Fruit fly (Drosophila melanogaster) whole organism, adult: ENCODE results near the gene Acp95EF.

ENCODE experiments used
- CG11617 ChIP-seq: fragments of 200-800 bp; sonication (Bioruptor generic); optimal IDR thresholded peaks from 2 replicates; lab custom pipeline; 2017; ENCODE audit warnings: mild to moderate bottlenecking, missing biosample characterization, missing genetic modification reagents, missing genetic modification characterization
- CG12768 ChIP-seq: fragments of 200-800 bp; sonication (Bioruptor generic); optimal IDR thresholded peaks from 2 replicates; lab custom pipeline; 2017; ENCODE audit warnings: missing biosample characterization, missing genetic modification characterization, mild to moderate bottlenecking, moderate library complexity, missing genetic modification reagents
- CG14711 ChIP-seq: fragments of 200-800 bp; sonication (Bioruptor generic); optimal IDR thresholded peaks from 2 replicates; lab custom pipeline; 2018; ENCODE audit warnings: missing biosample characterization, mild to moderate bottlenecking, missing genetic modification characterization, moderate library complexity
- CG1620 ChIP-seq: fragments of 200-800 bp; sonication (Bioruptor generic); optimal IDR thresholded peaks from 2 replicates; lab custom pipeline; 2016; ENCODE audit warnings: missing biosample characterization, missing genetic modification characterization
- CG33017 ChIP-seq: fragments of 200-800 bp; sonication (Bioruptor generic); optimal IDR thresholded peaks from 2 replicates; lab custom pipeline; 2018; ENCODE audit warnings: missing biosample characterization, mild to moderate bottlenecking, missing genetic modification characterization, moderate library complexity
- CG5204 ChIP-seq: fragments of 200-800 bp; sonication (Bioruptor generic); optimal IDR thresholded peaks from 2 replicates; lab custom pipeline; 2016; ENCODE audit warnings: missing biosample characterization, missing genetic modification characterization
- CG7045 ChIP-seq: fragments of 200-800 bp; sonication (Bioruptor generic); optimal IDR thresholded peaks from 2 replicates; lab custom pipeline; 2017; ENCODE audit warnings: missing biosample characterization, mild to moderate bottlenecking, missing genetic modification characterization
- CG7101 ChIP-seq: fragments of 200-800 bp; sonication (Bioruptor generic); optimal IDR thresholded peaks from 2 replicates; lab custom pipeline; 2018; ENCODE audit warnings: missing biosample characterization, mild to moderate bottlenecking, missing genetic modification characterization, moderate library complexity
- Clk ChIP-seq: fragments of 200-800 bp; sonication (Bioruptor generic); optimal IDR thresholded peaks from 2 replicates; lab custom pipeline; 2017; ENCODE audit warnings: missing biosample characterization, missing genetic modification characterization
- Crg-1 ChIP-seq: fragments of 200-800 bp; sonication (Bioruptor generic); optimal IDR thresholded peaks from 2 replicates; lab custom pipeline; 2016; ENCODE audit warnings: missing biosample characterization, missing genetic modification characterization
- Hr96 ChIP-seq: fragments of 200-800 bp; sonication (Bioruptor generic); optimal IDR thresholded peaks from 2 replicates; lab custom pipeline; 2016; ENCODE audit warnings: missing biosample characterization, missing genetic modification characterization
- Mnt ChIP-seq: fragments of 200-800 bp; sonication (Bioruptor generic); optimal IDR thresholded peaks from 2 replicates; lab custom pipeline; 2016; ENCODE audit warnings: missing biosample characterization, mild to moderate bottlenecking, missing genetic modification characterization
- bab1 ChIP-seq: fragments of 200-800 bp; sonication (Bioruptor generic); optimal IDR thresholded peaks from 3 replicates; lab custom pipeline; 2019; ENCODE audit warnings: missing biosample characterization, mild to moderate bottlenecking, missing genetic modification characterization, moderate library complexity
- cic ChIP-seq: fragments of 200-800 bp; sonication (Bioruptor generic); optimal IDR thresholded peaks from 2 replicates; lab custom pipeline; 2017; ENCODE audit warnings: missing biosample characterization, mild to moderate bottlenecking, missing genetic modification characterization, moderate library complexity
- cnc ChIP-seq, 2 experiments: fragments of >200 bp; optimal IDR thresholded peaks; 2 replicates each; lab custom pipeline; 2017
- kay ChIP-seq: fragments of 200-800 bp; sonication (Bioruptor generic); peaks from one replicate; lab custom pipeline; 2016; ENCODE audit warnings: missing biosample characterization, missing genetic modification characterization, borderline replicate concordance
- ovo ChIP-seq: fragments of 200-800 bp; sonication (Bioruptor generic); optimal IDR thresholded peaks from 2 replicates; lab custom pipeline; 2016; ENCODE audit warnings: missing biosample characterization, missing genetic modification characterization
- pad ChIP-seq: fragments of 200-800 bp; sonication (Bioruptor generic); optimal IDR thresholded peaks from 3 replicates; lab custom pipeline; 2017; ENCODE audit warnings: missing biosample characterization, missing genetic modification characterization, mild to moderate bottlenecking, moderate library complexity, missing genetic modification reagents
- tj ChIP-seq: fragments of 200-800 bp; sonication (Bioruptor generic); optimal IDR thresholded peaks from 3 replicates; lab custom pipeline; 2017; ENCODE audit warnings: missing biosample characterization, mild to moderate bottlenecking, missing genetic modification characterization, moderate library complexity
- toe ChIP-seq: fragments of 200-800 bp; sonication (Bioruptor generic); optimal IDR thresholded peaks from 2 replicates; lab custom pipeline; 2016; ENCODE audit warnings: missing biosample characterization, missing genetic modification characterization

The Acp95EF gene

dm6 chr3R:24252494-24252893 is 23.7 kb downstream of the Acp95EF start, which contains the start of gene beta-PheRS:
beta-PheRS (minus strand) TSS chr3R:24252679.
- TF ChIP-seq CG33017, result no peak
- TF ChIP-seq CG11617 (GFP tag; lab: Kevin White, UChicago), result peak; percentile 40
- peak; percentile 82 for TF ChIP-seq Mnt (GFP tag; lab: Kevin White, UChicago)
- TF ChIP-seq CG12768 (GFP tag; lab: Kevin White, UChicago), result peak; percentile 27
- TF ChIP-seq cnc (optimal IDR thresholded peaks at IDR 0.05; lab: Kevin White, UChicago), result no peak
- peak; percentile 76 for TF ChIP-seq CG1620 (GFP tag; lab: Kevin White, UChicago)
- no peak for TF ChIP-seq Hr96 (GFP tag; lab: Kevin White, UChicago)
- TF ChIP-seq kay (GFP tag; lab: Kevin White, UChicago), result no peak
- peak; percentile 36 for TF ChIP-seq Clk (GFP tag; lab: Kevin White, UChicago)
- TF ChIP-seq bab1 (GFP tag; lab: Kevin White, UChicago), result peak; percentile 73
- TF ChIP-seq toe, result no peak
- TF ChIP-seq pad, result peak; percentile 57
- TF ChIP-seq CG7045 (GFP tag; lab: Kevin White, UChicago), result no peak
- TF ChIP-seq CG5204, result no peak
- TF ChIP-seq ovo (GFP tag; lab: Kevin White, UChicago), result peak; percentile 33
- peak; percentile 35 for TF ChIP-seq tj (GFP tag; lab: Kevin White, UChicago)
- peak; percentile 61 for TF ChIP-seq CG7101 (tag; lab: Kevin White, UChicago)
- TF ChIP-seq CG14711 (tag; lab: Kevin White, UChicago), result peak; percentile 76
- TF ChIP-seq cic (GFP tag; lab: Kevin White, UChicago), result peak; percentile 40
- TF ChIP-seq Crg-1 (GFP tag; lab: Kevin White, UChicago), result peak; percentile 50

DNA sequence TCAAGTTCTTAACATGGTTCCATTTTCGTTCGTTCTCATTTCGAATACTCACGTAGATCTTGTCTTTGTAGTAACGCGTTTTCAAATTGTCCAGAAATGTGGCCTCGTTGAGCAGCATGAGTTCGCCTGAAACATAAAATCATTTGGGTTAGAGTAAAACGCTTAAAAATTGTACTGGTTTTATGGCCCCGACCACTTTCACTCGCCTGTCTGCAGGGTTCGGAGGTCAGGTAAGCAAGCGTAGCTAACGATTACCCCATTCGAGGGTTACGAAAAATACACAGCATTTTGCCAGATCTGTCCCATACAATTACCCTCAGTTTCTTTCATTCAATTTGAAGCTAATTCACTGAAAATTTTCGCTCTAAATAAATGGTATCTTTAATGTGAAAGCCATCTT is 29.6 kb downstream of the Acp95EF start:
- TF ChIP-seq Hr96 (GFP tag; lab: Kevin White, UChicago), result no peak
- no peak for TF ChIP-seq CG7101 (tag; lab: Kevin White, UChicago)
- TF ChIP-seq CG5204, result no peak
- no peak for TF ChIP-seq Clk (GFP tag; lab: Kevin White, UChicago)
- TF ChIP-seq pad, result no peak
- no peak for TF ChIP-seq CG33017
- TF ChIP-seq kay (GFP tag; lab: Kevin White, UChicago), result no peak
- no peak for TF ChIP-seq CG11617 (GFP tag; lab: Kevin White, UChicago)
- TF ChIP-seq CG12768 (GFP tag; lab: Kevin White, UChicago), result no peak
- no peak for TF ChIP-seq Mnt (GFP tag; lab: Kevin White, UChicago)
- no peak for TF ChIP-seq cic (GFP tag; lab: Kevin White, UChicago)
- TF ChIP-seq ovo (GFP tag; lab: Kevin White, UChicago), result no peak
- TF ChIP-seq bab1 (GFP tag; lab: Kevin White, UChicago), result no peak
- TF ChIP-seq tj (GFP tag; lab: Kevin White, UChicago), result no peak

DNA sequence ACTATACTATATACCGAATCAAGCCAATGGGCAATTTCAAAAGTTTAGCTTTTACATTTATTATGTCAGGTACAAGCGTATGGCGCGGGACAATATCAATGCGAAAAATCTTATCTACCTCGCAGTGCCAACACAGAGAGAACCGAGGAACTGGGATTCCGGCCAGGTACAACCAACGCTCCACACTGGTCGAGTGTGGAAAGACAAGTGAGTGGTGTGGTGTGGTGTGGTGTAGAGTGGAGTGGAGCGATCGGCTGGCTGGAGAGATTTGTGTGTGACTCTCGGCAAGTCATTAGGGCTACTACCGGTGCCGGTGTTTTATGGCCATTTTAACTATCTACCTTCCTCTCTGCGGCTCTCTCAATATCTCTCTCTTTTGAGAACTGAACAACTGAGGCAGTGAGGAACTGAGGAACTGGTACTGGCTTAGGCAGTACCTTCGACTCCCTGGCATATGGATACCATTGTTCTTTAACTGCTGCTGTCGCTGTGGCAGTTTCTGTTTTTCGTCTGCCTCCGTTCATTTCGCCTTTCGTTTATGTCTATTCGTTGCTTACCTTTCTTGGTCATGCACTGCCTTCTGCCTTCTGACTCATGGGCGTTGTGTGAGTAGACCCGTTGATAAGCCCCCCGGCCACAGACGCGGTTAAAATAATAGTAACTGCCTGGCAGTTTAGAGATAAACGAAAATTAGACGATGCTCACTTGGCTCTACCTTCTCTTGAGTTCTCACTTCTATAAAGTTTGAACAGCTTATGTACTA is 30.7 kb downstream of the Acp95EF start:
- TF ChIP-seq cnc (optimal IDR thresholded peaks at IDR 0.05; lab: Kevin White, UChicago), result no peak
- TF ChIP-seq kay (GFP tag; lab: Kevin White, UChicago), result peak; percentile 84
- TF ChIP-seq tj (GFP tag; lab: Kevin White, UChicago), result peak; percentile 74
- peak; percentile 94 for TF ChIP-seq bab1 (GFP tag; lab: Kevin White, UChicago)
- TF ChIP-seq CG14711 (tag; lab: Kevin White, UChicago), result peak; percentile 93
- TF ChIP-seq CG5204, result peak; percentile 91
- peak; percentile 69 for TF ChIP-seq Mnt (GFP tag; lab: Kevin White, UChicago)
- TF ChIP-seq toe, result peak; percentile 83
- peak; percentile 80 for TF ChIP-seq Crg-1 (GFP tag; lab: Kevin White, UChicago)
- TF ChIP-seq CG12768 (GFP tag; lab: Kevin White, UChicago), result peak; percentile 95
- TF ChIP-seq Hr96 (GFP tag; lab: Kevin White, UChicago), result peak; percentile 91
- peak; percentile 62 for TF ChIP-seq CG1620 (GFP tag; lab: Kevin White, UChicago)
- TF ChIP-seq pad, result no peak
- TF ChIP-seq CG11617 (GFP tag; lab: Kevin White, UChicago), result peak; percentile 89
- peak; percentile 55 for TF ChIP-seq cic (GFP tag; lab: Kevin White, UChicago)
- peak; percentile 94 for TF ChIP-seq Clk (GFP tag; lab: Kevin White, UChicago)
- TF ChIP-seq CG33017, result peak; percentile 97
- peak; percentile 53 for TF ChIP-seq ovo (GFP tag; lab: Kevin White, UChicago)
- TF ChIP-seq CG7045 (GFP tag; lab: Kevin White, UChicago), result peak; percentile 94
- peak; percentile 97 for TF ChIP-seq CG7101 (tag; lab: Kevin White, UChicago)

- peak; percentile 4 for TF ChIP-seq Crg-1 (GFP tag; lab: Kevin White, UChicago)
- TF ChIP-seq Clk (GFP tag; lab: Kevin White, UChicago), result no peak
- no peak for TF ChIP-seq bab1 (GFP tag; lab: Kevin White, UChicago)
- no peak for TF ChIP-seq CG33017
- peak; percentile 90 for TF ChIP-seq pad
- no peak for TF ChIP-seq Mnt (GFP tag; lab: Kevin White, UChicago)
- TF ChIP-seq tj (GFP tag; lab: Kevin White, UChicago), result peak; percentile 32
- TF ChIP-seq kay (GFP tag; lab: Kevin White, UChicago), result peak; percentile 69
- peak; percentile 35 for TF ChIP-seq CG11617 (GFP tag; lab: Kevin White, UChicago)
- no peak for TF ChIP-seq CG7101 (tag; lab: Kevin White, UChicago)
Observed at dm6 chr3R:24260041-24260379, 31.2 kb downstream of the Acp95EF start.

dm6 chr3R:24260411-24260810 is 31.6 kb downstream of the Acp95EF start:
- peak; percentile 97 for TF ChIP-seq kay (GFP tag; lab: Kevin White, UChicago)
- no peak for TF ChIP-seq CG12768 (GFP tag; lab: Kevin White, UChicago)
